Fruit fly (Drosophila melanogaster): ENCODE measurements around the gene bi.

The bi gene

DNA sequence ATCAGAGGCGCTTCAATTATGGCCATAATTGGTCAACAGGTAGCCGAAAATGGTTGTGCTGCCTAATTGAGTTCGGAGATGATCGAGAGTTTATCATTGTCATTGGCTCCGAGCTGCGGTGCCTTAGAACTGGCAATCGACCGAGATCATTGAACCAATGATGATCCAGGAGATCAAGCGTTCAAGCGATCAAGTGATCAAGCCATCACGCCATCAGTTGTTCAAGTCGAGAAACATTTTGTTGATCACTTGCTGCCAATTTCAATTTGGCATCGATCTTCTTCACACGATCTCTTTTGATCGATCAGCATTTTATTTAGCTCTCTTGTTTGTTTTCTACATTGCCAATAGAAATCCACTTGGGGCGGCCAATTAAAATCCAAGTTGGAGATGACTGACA lies 61.7 kb downstream of the bi start:
- TF ChIP-seq Jra (GFP tag; optimal IDR thresholded peaks at IDR 0.05) (no peak), dmrt93B (GFP tag; optimal IDR thresholded peaks at IDR 0.05) (no peak), usp (GFP tag; optimal IDR thresholded peaks at IDR 0.05) (no peak), Rel (GFP tag; optimal IDR thresholded peaks at IDR 0.05) (no peak), Rel (tag; optimal IDR thresholded peaks at IDR 0.05) (no peak), h (GFP tag; optimal IDR thresholded peaks at IDR 0.05) (no peak), HLH106 (tag; optimal IDR thresholded peaks at IDR 0.05) (no peak), Hr78 (GFP tag; optimal IDR thresholded peaks at IDR 0.05) (no peak), Abd-B (GFP tag; optimal IDR thresholded peaks at IDR 0.05) (no peak), rgr (GFP tag; optimal IDR thresholded peaks at IDR 0.05) (no peak), jim (GFP tag; optimal IDR thresholded peaks at IDR 0.05) (no peak), Mio (GFP tag; optimal IDR thresholded peaks at IDR 0.05) (no peak), br (GFP tag; optimal IDR thresholded peaks at IDR 0.05) (no peak), dl (GFP tag; optimal IDR thresholded peaks at IDR 0.05; ENCODE audit: insufficient read depth in 1 of 2, partially characterized antibody in 2 of 2) (no peak), fru (GFP tag; optimal IDR thresholded peaks at IDR 0.05) (no peak), psq (GFP tag; optimal IDR thresholded peaks at IDR 0.05) (no peak), CrebA (GFP tag; optimal IDR thresholded peaks at IDR 0.05; ENCODE audit: borderline replicate concordance) (no peak), sv (GFP tag; optimal IDR thresholded peaks at IDR 0.05) (no peak), GATAd (GFP tag; optimal IDR thresholded peaks at IDR 0.05) (no peak)

- TF ChIP-seq Hnf4 (GFP tag; optimal IDR thresholded peaks at IDR 0.05) (no peak), jim (GFP tag; optimal IDR thresholded peaks at IDR 0.05) (no peak), N (GFP tag; optimal IDR thresholded peaks at IDR 0.05) (no peak), Vsx2 (GFP tag; optimal IDR thresholded peaks at IDR 0.05; ENCODE audit: partially characterized antibody) (no peak), rgr (GFP tag; optimal IDR thresholded peaks at IDR 0.05) (no peak), Dfd (GFP tag; optimal IDR thresholded peaks at IDR 0.05) (no peak), Dif (GFP tag; optimal IDR thresholded peaks at IDR 0.05; ENCODE audit: partially characterized antibody) (no peak), Myc (optimal IDR thresholded peaks at IDR 0.05) (no peak)
These were observed 64.2 kb downstream of the bi start for dm6 chrX:4476722-4477318.

dm6 chrX:4480812-4481211 lies 68.2 kb downstream of the bi start:
- TF ChIP-seq Dfd (GFP tag; optimal IDR thresholded peaks at IDR 0.05) (peak; percentile 2), Hr78 (GFP tag; optimal IDR thresholded peaks at IDR 0.05) (no peak)

DNA sequence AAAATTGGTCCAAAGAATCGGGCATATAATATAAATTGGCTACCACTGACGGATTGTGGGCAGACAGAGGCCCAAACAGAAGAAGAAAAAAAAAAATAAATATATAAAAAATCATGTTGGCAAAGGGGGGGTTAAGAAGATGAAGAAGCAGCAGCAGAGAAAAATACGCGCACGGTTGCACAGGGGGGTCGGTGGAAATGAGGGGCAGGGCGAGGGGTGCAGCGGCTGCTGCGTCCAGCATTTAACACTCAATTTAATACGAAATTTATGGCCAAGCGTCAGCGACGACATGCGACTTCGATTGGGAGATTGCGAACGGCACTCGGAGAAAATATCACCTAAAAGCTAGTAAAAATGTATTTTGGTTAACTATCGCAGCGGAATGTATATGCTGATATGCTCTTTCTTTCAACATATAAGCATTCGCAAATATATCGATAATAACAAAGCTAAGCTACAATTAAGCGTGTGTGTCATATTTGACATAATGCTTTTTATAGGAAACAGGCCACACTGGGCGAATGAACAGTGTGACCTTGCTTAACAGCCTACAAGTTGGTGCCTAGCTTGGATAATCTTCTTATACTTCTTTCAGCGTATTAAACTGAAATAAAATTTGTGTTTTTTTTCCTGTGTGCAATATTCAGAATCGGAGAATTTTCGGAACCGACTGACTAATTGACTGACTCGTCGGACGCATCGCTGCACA lies 80.7 kb downstream of the bi start:
- TF ChIP-seq psq (GFP tag; optimal IDR thresholded peaks at IDR 0.05), result peak; percentile 1
- no peak for TF ChIP-seq Hnf4 (GFP tag; optimal IDR thresholded peaks at IDR 0.05)

dm6 chrX:4498234-4498633 lies 85.6 kb downstream of the bi start:
- TF ChIP-seq h (GFP tag; optimal IDR thresholded peaks at IDR 0.05) (peak; percentile 36), ey (GFP tag; optimal IDR thresholded peaks at IDR 0.05) (peak; percentile 25), Hnf4 (GFP tag; optimal IDR thresholded peaks at IDR 0.05) (peak; percentile 8), Dfd (GFP tag; optimal IDR thresholded peaks at IDR 0.05) (no peak), fru (GFP tag; optimal IDR thresholded peaks at IDR 0.05) (peak; percentile 29), foxo (GFP tag; optimal IDR thresholded peaks at IDR 0.05) (peak in 1 of 2 experiments; percentile 39), rgr (GFP tag; optimal IDR thresholded peaks at IDR 0.05) (peak; percentile 16), Myc (optimal IDR thresholded peaks at IDR 0.05) (no peak)

- TF ChIP-seq tai (GFP tag; optimal IDR thresholded peaks at IDR 0.05), result no peak
- TF ChIP-seq HLH106 (tag; optimal IDR thresholded peaks at IDR 0.05), result peak; percentile 50
- peak; percentile 32 for TF ChIP-seq Hnf4 (GFP tag; optimal IDR thresholded peaks at IDR 0.05)
- TF ChIP-seq dmrt93B (GFP tag; optimal IDR thresholded peaks at IDR 0.05), result peak; percentile 19
- TF ChIP-seq woc (GFP tag; optimal IDR thresholded peaks at IDR 0.05), result peak; percentile 7
- no peak for TF ChIP-seq GATAd (GFP tag; optimal IDR thresholded peaks at IDR 0.05)
- peak; percentile 19 for TF ChIP-seq Sp1 (GFP tag; optimal IDR thresholded peaks at IDR 0.05)
- TF ChIP-seq brk (GFP tag; optimal IDR thresholded peaks at IDR 0.05), result no peak
- peak in 1 of 2 experiments; percentile 58 for TF ChIP-seq foxo (GFP tag; optimal IDR thresholded peaks at IDR 0.05)
- no peak for TF ChIP-seq pan (optimal IDR thresholded peaks at IDR 0.05)
- peak; percentile 43 for TF ChIP-seq h (GFP tag; optimal IDR thresholded peaks at IDR 0.05)
- TF ChIP-seq fru (GFP tag; optimal IDR thresholded peaks at IDR 0.05), result peak; percentile 48
- no peak for TF ChIP-seq Mio (GFP tag; optimal IDR thresholded peaks at IDR 0.05)
- no peak for TF ChIP-seq CG9705 (GFP tag; optimal IDR thresholded peaks at IDR 0.05)
- TF ChIP-seq psq (GFP tag; optimal IDR thresholded peaks at IDR 0.05), result peak; percentile 13
- TF ChIP-seq sage (GFP tag; optimal IDR thresholded peaks at IDR 0.05), result no peak
- TF ChIP-seq CrebA (GFP tag; optimal IDR thresholded peaks at IDR 0.05; ENCODE audit: borderline replicate concordance), result no peak
- no peak for TF ChIP-seq Jra (GFP tag; optimal IDR thresholded peaks at IDR 0.05)
- no peak for TF ChIP-seq Hr78 (GFP tag; optimal IDR thresholded peaks at IDR 0.05)
- peak; percentile 44 for TF ChIP-seq rgr (GFP tag; optimal IDR thresholded peaks at IDR 0.05)
- TF ChIP-seq N (GFP tag; optimal IDR thresholded peaks at IDR 0.05), result no peak
- no peak for TF ChIP-seq jim (GFP tag; optimal IDR thresholded peaks at IDR 0.05)
- TF ChIP-seq Hr83 (GFP tag; optimal IDR thresholded peaks at IDR 0.05; ENCODE audit: poor library complexity, severe bottlenecking), result no peak
- TF ChIP-seq Dif (GFP tag; optimal IDR thresholded peaks at IDR 0.05; ENCODE audit: partially characterized antibody), result no peak
- TF ChIP-seq dl (GFP tag; optimal IDR thresholded peaks at IDR 0.05; ENCODE audit: insufficient read depth in 1 of 2, partially characterized antibody in 2 of 2), result no peak
- TF ChIP-seq Dfd (GFP tag; optimal IDR thresholded peaks at IDR 0.05), result no peak
These were observed 90.9 kb downstream of the bi start for dm6 chrX:4503542-4503941.

Measured in whole organism, wandering third instar larva.